Worm (Caenorhabditis elegans): ENCODE results near the gene exos-1.

The exos-1 gene

ce11 chrIII:11008869-11009268 is at the start of gene exos-1:
Gene exos-1, plus strand, starts transcription at chrIII:11009043.
- TF ChIP-seq K02D7.2 (tag; optimal IDR thresholded peaks at IDR 0.05) (no peak), che-1 (tag; optimal IDR thresholded peaks at IDR 0.05) (no peak), ceh-14 (tag; optimal IDR thresholded peaks at IDR 0.05) (no peak), lin-11 (tag; optimal IDR thresholded peaks at IDR 0.05) (no peak), zip-5 (tag; optimal IDR thresholded peaks at IDR 0.05) (no peak), gmeb-2 (tag; optimal IDR thresholded peaks at IDR 0.05) (no peak), odd-2 (tag; optimal IDR thresholded peaks at IDR 0.05) (no peak), unc-86 (tag; optimal IDR thresholded peaks at IDR 0.05) (no peak)

ce11 chrIII:10960387-10960786 is 48.5 kb upstream of the exos-1 start:
- TF ChIP-seq elt-4 (tag; optimal IDR thresholded peaks at IDR 0.05), result no peak

- TF ChIP-seq hlh-6 (tag; optimal IDR thresholded peaks at IDR 0.05) (no peak), ceh-30 (tag; optimal IDR thresholded peaks at IDR 0.05) (no peak), hlh-15 (tag; optimal IDR thresholded peaks at IDR 0.05) (no peak), pat-9 (tag; optimal IDR thresholded peaks at IDR 0.05) (no peak)
Observed at ce11 chrIII:10962910-10963309, 45.9 kb upstream of the exos-1 start.

ce11 chrIII:10967010-10967409 is 41.8 kb upstream of the exos-1 start, which contains the start of gene W05B2.2:
Gene W05B2.2, minus strand, starts transcription at chrIII:10967110.
- TF ChIP-seq ceh-34 (tag; optimal IDR thresholded peaks at IDR 0.05), result peak; percentile 50
- no peak for TF ChIP-seq ama-1 (optimal IDR thresholded peaks at IDR 0.05)
- TF ChIP-seq K02D7.2 (tag; optimal IDR thresholded peaks at IDR 0.05), result no peak

ce11 chrIII:10969644-10970043 is 39.2 kb upstream of the exos-1 start, which contains the start of gene dhc-4:
Gene dhc-4, plus strand, starts transcription at chrIII:10969944.
- TF ChIP-seq eyg-1 (tag; optimal IDR thresholded peaks at IDR 0.05) (no peak), ceh-14 (tag; optimal IDR thresholded peaks at IDR 0.05) (no peak), ets-4 (tag; optimal IDR thresholded peaks at IDR 0.05) (no peak), sox-4 (tag; optimal IDR thresholded peaks at IDR 0.05) (no peak), dve-1 (tag; optimal IDR thresholded peaks at IDR 0.05) (no peak), ceh-18 (tag; optimal IDR thresholded peaks at IDR 0.05) (no peak), tbx-2 (tag; optimal IDR thresholded peaks at IDR 0.05) (no peak), fax-1 (tag; optimal IDR thresholded peaks at IDR 0.05) (no peak), nhr-11 (tag; optimal IDR thresholded peaks at IDR 0.05) (no peak), unc-55 (GFP tag; optimal IDR thresholded peaks at IDR 0.05) (no peak), odd-2 (tag; optimal IDR thresholded peaks at IDR 0.05) (no peak), fkh-6 (tag; optimal IDR thresholded peaks at IDR 0.05) (no peak)

ce11 chrIII:10976580-10976979 is 32.3 kb upstream of the exos-1 start:
- no peak for TF ChIP-seq F13H6.1 (tag; optimal IDR thresholded peaks at IDR 0.05)
- no peak for TF ChIP-seq ceh-34 (tag; optimal IDR thresholded peaks at IDR 0.05)
- TF ChIP-seq unc-55 (GFP tag; optimal IDR thresholded peaks at IDR 0.05), result no peak
- no peak for TF ChIP-seq pha-2 (tag; optimal IDR thresholded peaks at IDR 0.05)
- no peak for TF ChIP-seq ceh-45 (GFP tag; IDR thresholded peaks at IDR 0.05)
- no peak for TF ChIP-seq hlh-6 (tag; optimal IDR thresholded peaks at IDR 0.05)
- TF ChIP-seq fkh-6 (tag; optimal IDR thresholded peaks at IDR 0.05), result no peak
- TF ChIP-seq ceh-31 (tag; optimal IDR thresholded peaks at IDR 0.05), result no peak
- TF ChIP-seq zip-5 (tag; optimal IDR thresholded peaks at IDR 0.05), result no peak
- TF ChIP-seq ref-2 (tag; optimal IDR thresholded peaks at IDR 0.05), result no peak

ce11 chrIII:10981555-10981954 is 27.3 kb upstream of the exos-1 start:
- TF ChIP-seq sox-2 (GFP tag; IDR thresholded peaks at IDR 0.05) (no peak), ztf-16 (tag; optimal IDR thresholded peaks at IDR 0.05) (no peak), ceh-19 (GFP tag; optimal IDR thresholded peaks at IDR 0.05) (no peak), elt-2 (tag; optimal IDR thresholded peaks at IDR 0.05) (no peak), dve-1 (tag; optimal IDR thresholded peaks at IDR 0.05) (no peak), C38D4.7 (GFP tag; optimal IDR thresholded peaks at IDR 0.05) (no peak), ceh-18 (tag; optimal IDR thresholded peaks at IDR 0.05) (no peak), tbx-2 (tag; optimal IDR thresholded peaks at IDR 0.05) (no peak), hlh-15 (tag; optimal IDR thresholded peaks at IDR 0.05) (no peak), pag-3 (tag; optimal IDR thresholded peaks at IDR 0.05; ENCODE audit: borderline replicate concordance) (no peak), ama-1 (optimal IDR thresholded peaks at IDR 0.05) (no peak), ceh-2 (tag; optimal IDR thresholded peaks at IDR 0.05) (no peak), zip-5 (tag; optimal IDR thresholded peaks at IDR 0.05) (no peak), tbx-7 (tag; optimal IDR thresholded peaks at IDR 0.05) (no peak), fax-1 (tag; optimal IDR thresholded peaks at IDR 0.05) (no peak), rnt-1 (tag; optimal IDR thresholded peaks at IDR 0.05) (no peak)
